Worm (Caenorhabditis elegans) whole organism, L4/young adult: Measurements from ENCODE around the gene aqp-3.

ENCODE experiments used
- W03F9.2 ChIP-seq: fragments of 150-350 bp; optimal IDR thresholded peaks from 2 replicates; lab custom pipeline; 2014; ENCODE audit warnings: missing biosample characterization, missing genetic modification characterization
- him-1 ChIP-seq: sonication (generic microtip); optimal IDR thresholded peaks from 2 replicates; lab custom pipeline; 2016; ENCODE audit warnings: missing genotype, missing genetic modification reagents, missing genetic modification characterization, missing compliant biosample characterization

DNA sequence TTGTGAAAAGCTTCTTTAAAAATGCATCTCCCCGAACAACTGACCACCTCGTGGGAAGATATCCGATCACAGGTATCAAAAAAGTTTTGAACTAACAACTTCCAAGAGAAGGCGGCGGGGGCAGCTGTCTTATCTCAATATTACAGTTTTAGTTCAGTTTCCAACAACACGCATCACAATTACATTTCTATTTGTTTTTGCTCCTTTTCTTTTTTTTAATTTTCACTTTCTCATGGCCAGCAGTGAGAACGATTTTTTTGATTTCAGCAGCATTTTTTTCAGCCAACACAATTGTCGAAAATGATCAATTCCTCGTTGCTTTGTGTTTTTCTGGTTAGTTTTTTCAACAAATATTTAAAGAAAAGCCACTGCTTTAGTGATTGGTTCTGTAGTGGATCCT lies 53.2 kb downstream of the aqp-3 start, which contains the start of gene ZK593.2:
- TF ChIP-seq him-1 (no peak), W03F9.2 (tag; lab: Kevin White, UChicago) (no peak)
